Fruit fly (Drosophila melanogaster): ENCODE results near the gene CG9498.

DNA sequence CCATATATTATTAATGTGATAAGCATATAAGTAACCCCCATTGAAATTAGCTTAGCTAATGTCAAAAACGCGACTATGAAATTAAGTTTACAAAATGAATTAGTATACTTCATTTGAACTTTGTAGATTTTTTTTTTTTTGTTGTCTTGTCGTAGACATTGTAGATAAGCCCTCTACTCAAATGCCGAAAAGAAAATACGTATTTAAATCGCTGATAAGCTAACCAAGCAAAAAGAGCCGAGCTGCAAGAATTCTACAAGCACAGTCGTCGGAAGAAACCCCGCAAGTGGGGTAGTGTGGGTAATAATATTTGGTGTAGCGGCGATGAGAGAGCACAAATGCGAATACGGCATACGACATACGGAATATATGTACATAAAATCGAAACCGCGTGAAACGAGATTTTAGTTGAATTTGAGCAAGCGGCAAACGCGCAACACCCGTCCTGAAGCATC is 16.7 kb upstream of the CG9498 start, which contains the start of gene Nepl4:
- TF ChIP-seq CG12768 (GFP tag; optimal IDR thresholded peaks at IDR 0.05) (no peak), Hr96 (GFP tag; optimal IDR thresholded peaks at IDR 0.05) (no peak), pad (GFP tag; optimal IDR thresholded peaks at IDR 0.05) (no peak), kay (GFP tag; ENCODE audit: borderline replicate concordance) (no peak), CG1620 (GFP tag; optimal IDR thresholded peaks at IDR 0.05) (no peak), Mnt (GFP tag; optimal IDR thresholded peaks at IDR 0.05) (no peak), Crg-1 (GFP tag; optimal IDR thresholded peaks at IDR 0.05) (no peak), toe (GFP tag; optimal IDR thresholded peaks at IDR 0.05) (no peak), CG11617 (GFP tag; optimal IDR thresholded peaks at IDR 0.05) (no peak), CG7101 (tag; optimal IDR thresholded peaks at IDR 0.05) (no peak), ovo (GFP tag; optimal IDR thresholded peaks at IDR 0.05) (no peak), cnc (optimal IDR thresholded peaks at IDR 0.05) (no peak)

Measured in whole organism, adult.